Worm (Caenorhabditis elegans) whole organism, L2 larva: Measurements from ENCODE around the gene C33D9.13.
A peak's percentile ranks its signal among the peaks of the same experiment; 100 is the strongest.

Source experiments
- C34F6.9 ChIP-seq: fragments of 150-350 bp; optimal IDR thresholded peaks from 2 replicates; lab custom pipeline; 2014; ENCODE audit warnings: missing biosample characterization, missing genetic modification characterization
- F13H6.1 ChIP-seq: sonication (generic microtip); optimal IDR thresholded peaks from 2 replicates; lab custom pipeline; 2016; ENCODE audit warnings: missing genetic modification characterization, missing compliant biosample characterization
- R02D3.7 ChIP-seq: fragments of 150-350 bp; optimal IDR thresholded peaks from 2 replicates; lab custom pipeline; 2014; ENCODE audit warnings: missing biosample characterization, missing genetic modification characterization
- Y55F3AM.14 ChIP-seq: fragments of 200-800 bp; sonication (Bioruptor generic); optimal IDR thresholded peaks from 2 replicates; lab custom pipeline; 2018; ENCODE audit warnings: mild to moderate bottlenecking, missing genetic modification characterization, missing compliant biosample characterization
- alr-1 ChIP-seq: fragments of 150-350 bp; optimal IDR thresholded peaks from 2 replicates; lab custom pipeline; 2014; ENCODE audit warnings: missing biosample characterization, missing genetic modification characterization
- ama-1 ChIP-seq: fragments of 150-350 bp; optimal IDR thresholded peaks from 2 replicates; lab custom pipeline; 2018; ENCODE audit warnings: inconsistent platforms
- blmp-1 ChIP-seq: sonication (generic microtip); optimal IDR thresholded peaks from 2 replicates; lab custom pipeline; 2017; ENCODE audit warnings: missing genetic modification characterization, mild to moderate bottlenecking, missing compliant biosample characterization, antibody characterized with exemption, moderate library complexity; ENCODE audit not compliant: insufficient read depth
- ceh-16 ChIP-seq: fragments of 150-350 bp; optimal IDR thresholded peaks from 2 replicates; lab custom pipeline; 2014; ENCODE audit warnings: missing biosample characterization, missing genetic modification characterization
- ceh-82 ChIP-seq: fragments of 150-350 bp; optimal IDR thresholded peaks from 2 replicates; lab custom pipeline; 2014; ENCODE audit warnings: missing biosample characterization, missing genetic modification characterization
- crh-2 ChIP-seq: sonication (generic microtip); optimal IDR thresholded peaks from 2 replicates; lab custom pipeline; 2017; ENCODE audit warnings: missing biosample characterization, missing genetic modification characterization
- dmd-4 ChIP-seq: sonication (generic microtip); optimal IDR thresholded peaks from 2 replicates; lab custom pipeline; 2017; ENCODE audit warnings: missing biosample characterization, missing genetic modification characterization
- egl-27 ChIP-seq: sonication (generic microtip); optimal IDR thresholded peaks from 3 replicates; lab custom pipeline; 2017; ENCODE audit warnings: missing biosample characterization, missing genetic modification reagents, missing genetic modification characterization
- elt-1 ChIP-seq: fragments of 150-350 bp; optimal IDR thresholded peaks from 2 replicates; lab custom pipeline; 2014; ENCODE audit warnings: missing biosample characterization, missing genetic modification characterization
- elt-3 ChIP-seq: sonication (generic microtip); optimal IDR thresholded peaks from 2 replicates; lab custom pipeline; 2017; ENCODE audit warnings: missing biosample characterization, missing genetic modification characterization
- fos-1 ChIP-seq: fragments of 150-350 bp; optimal IDR thresholded peaks from 2 replicates; lab custom pipeline; 2014; ENCODE audit warnings: missing biosample characterization, missing genetic modification characterization
- gmeb-1 ChIP-seq: fragments of 150-350 bp; optimal IDR thresholded peaks from 2 replicates; lab custom pipeline; 2014; ENCODE audit warnings: missing biosample characterization, missing genetic modification characterization
- lin-11 ChIP-seq: fragments of 150-350 bp; sonication (generic microtip); optimal IDR thresholded peaks from 2 replicates; lab custom pipeline; 2014; ENCODE audit warnings: missing biosample characterization, missing genetic modification characterization, inconsistent platforms, mixed read lengths
- lin-13 ChIP-seq: fragments of 150-350 bp; optimal IDR thresholded peaks from 2 replicates; lab custom pipeline; 2014; ENCODE audit warnings: missing biosample characterization, missing genetic modification reagents, missing genetic modification characterization
- lin-39 ChIP-seq: fragments of 150-350 bp; optimal IDR thresholded peaks from 2 replicates; lab custom pipeline; 2014; ENCODE audit warnings: missing biosample characterization, missing genetic modification reagents, missing genetic modification characterization
- lsy-2 ChIP-seq, 2 experiments: fragments of 150-350 bp in 1 of 2; sonication (generic microtip) in 1 of 2; optimal IDR thresholded peaks; 2 replicates each; lab custom pipeline; 2014 to 2017; ENCODE audit warnings: missing biosample characterization in 2 of 2, missing genetic modification characterization in 2 of 2
- mab-5 ChIP-seq: fragments of 150-350 bp; optimal IDR thresholded peaks from 2 replicates; lab custom pipeline; 2014; ENCODE audit warnings: missing biosample characterization, missing genetic modification characterization
- mbf-1 ChIP-seq: sonication (generic microtip); optimal IDR thresholded peaks from 2 replicates; lab custom pipeline; 2017; ENCODE audit warnings: missing biosample characterization, missing genetic modification characterization
- mdl-1 ChIP-seq, 2 experiments: fragments of 150-350 bp in 1 of 2; sonication (generic microtip) in 1 of 2; optimal IDR thresholded peaks; 2 replicates each; lab custom pipeline; 2017; ENCODE audit warnings: missing biosample characterization in 2 of 2, missing genetic modification characterization in 2 of 2
- nhr-10 ChIP-seq: sonication (generic microtip); optimal IDR thresholded peaks from 2 replicates; lab custom pipeline; 2017; ENCODE audit warnings: missing biosample characterization, missing genetic modification characterization
- nhr-11 ChIP-seq: fragments of 150-350 bp; optimal IDR thresholded peaks from 2 replicates; lab custom pipeline; 2014; ENCODE audit warnings: missing biosample characterization, missing genetic modification characterization
- nhr-12 ChIP-seq: fragments of 150-350 bp; optimal IDR thresholded peaks from 2 replicates; lab custom pipeline; 2014; ENCODE audit warnings: missing biosample characterization, missing genetic modification characterization
- nhr-129 ChIP-seq: fragments of 150-350 bp; optimal IDR thresholded peaks from 2 replicates; lab custom pipeline; 2014; ENCODE audit warnings: missing biosample characterization, missing genetic modification characterization
- nhr-21 ChIP-seq: fragments of 150-350 bp; optimal IDR thresholded peaks from 2 replicates; lab custom pipeline; 2014; ENCODE audit warnings: missing biosample characterization, missing genetic modification characterization
- nhr-23 ChIP-seq: fragments of 150-350 bp; optimal IDR thresholded peaks from 2 replicates; lab custom pipeline; 2014; ENCODE audit warnings: missing biosample characterization, missing genetic modification reagents, missing genetic modification characterization
- nhr-237 ChIP-seq: fragments of 150-350 bp; optimal IDR thresholded peaks from 2 replicates; lab custom pipeline; 2014; ENCODE audit warnings: missing biosample characterization, missing genetic modification characterization
- nhr-25 ChIP-seq: fragments of 150-350 bp; sonication (generic microtip); optimal IDR thresholded peaks from 3 replicates; lab custom pipeline; 2014; ENCODE audit warnings: missing biosample characterization, missing genetic modification characterization
- nhr-6 ChIP-seq: fragments of 150-350 bp; optimal IDR thresholded peaks from 2 replicates; lab custom pipeline; 2014; ENCODE audit warnings: missing biosample characterization, missing genetic modification characterization
- nhr-77 ChIP-seq: fragments of 150-350 bp; optimal IDR thresholded peaks from 2 replicates; lab custom pipeline; 2014; ENCODE audit warnings: missing biosample characterization, missing genetic modification characterization
- peb-1 ChIP-seq: fragments of 150-350 bp; optimal IDR thresholded peaks from 2 replicates; lab custom pipeline; 2014; ENCODE audit warnings: missing biosample characterization, missing genetic modification characterization
- sem-4 ChIP-seq: fragments of 150-350 bp; optimal IDR thresholded peaks from 2 replicates; lab custom pipeline; 2014; ENCODE audit warnings: missing biosample characterization, missing genetic modification reagents, missing genetic modification characterization
- sma-3 ChIP-seq: sonication (generic microtip); optimal IDR thresholded peaks from 2 replicates; lab custom pipeline; 2016; ENCODE audit warnings: missing genetic modification reagents, missing genetic modification characterization, missing compliant biosample characterization
- sma-9 ChIP-seq, 2 experiments: fragments of 150-350 bp in 1 of 2; sonication (generic microtip) in 1 of 2; optimal IDR thresholded peaks; 2 replicates each; lab custom pipeline; 2014 to 2016; ENCODE audit warnings: missing genetic modification characterization in 2 of 2, mild to moderate bottlenecking in 1 of 2, missing biosample characterization in 1 of 2, missing compliant biosample characterization in 1 of 2, missing genetic modification reagents in 1 of 2, moderate library complexity in 1 of 2
- snpc-4 ChIP-seq: fragments of 150-350 bp; optimal IDR thresholded peaks from 2 replicates; lab custom pipeline; 2014; ENCODE audit warnings: missing biosample characterization, missing genetic modification characterization
- unc-39 ChIP-seq: fragments of 150-350 bp; optimal IDR thresholded peaks from 2 replicates; lab custom pipeline; 2014; ENCODE audit warnings: missing biosample characterization, missing genetic modification characterization
- unc-55 ChIP-seq: fragments of 150-350 bp; sonication (generic microtip); optimal IDR thresholded peaks from 3 replicates; lab custom pipeline; 2014; ENCODE audit warnings: missing biosample characterization, missing genetic modification reagents, missing genetic modification characterization
- unc-62 ChIP-seq: fragments of 150-350 bp; optimal IDR thresholded peaks from 2 replicates; lab custom pipeline; 2014; ENCODE audit warnings: missing biosample characterization, missing genetic modification reagents, missing genetic modification characterization
- zag-1 ChIP-seq: fragments of 150-350 bp; optimal IDR thresholded peaks from 2 replicates; lab custom pipeline; 2014; ENCODE audit warnings: missing biosample characterization, missing genetic modification characterization
- ztf-1 ChIP-seq: fragments of 200-800 bp; sonication (Bioruptor generic); conservative IDR thresholded peaks from 2 replicates; pipeline ENCODE4 v1.3.6; 2022; ENCODE audit warnings: missing genetic modification characterization, missing compliant biosample characterization
- ztf-11 ChIP-seq: sonication (generic microtip); optimal IDR thresholded peaks from 2 replicates; lab custom pipeline; 2017; ENCODE audit warnings: missing biosample characterization, missing genetic modification characterization
- ztf-4 ChIP-seq: fragments of 150-350 bp; optimal IDR thresholded peaks from 2 replicates; lab custom pipeline; 2014; ENCODE audit warnings: missing biosample characterization, missing genetic modification characterization

The C33D9.13 gene

ce11 chrIV:8762471-8762870 is 22.6 kb downstream of the C33D9.13 start:
- TF ChIP-seq Y55F3AM.14 (GFP tag; lab: Kevin White, UChicago) = no peak
- TF ChIP-seq egl-27 (tag; lab: Kevin White, UChicago) = no peak
- no peak for TF ChIP-seq ceh-16
- TF ChIP-seq nhr-237 (tag; lab: Kevin White, UChicago) = no peak
- TF ChIP-seq nhr-11 (tag; lab: Kevin White, UChicago) = no peak
- peak; percentile 84 for TF ChIP-seq C34F6.9 (tag; lab: Kevin White, UChicago)
- TF ChIP-seq ceh-82 = no peak
- TF ChIP-seq nhr-21 (tag; lab: Kevin White, UChicago) = no peak
- peak; percentile 76 for TF ChIP-seq nhr-6 (tag; lab: Kevin White, UChicago)
- TF ChIP-seq elt-3 (tag; lab: Kevin White, UChicago) = no peak
- no peak for TF ChIP-seq crh-2
- TF ChIP-seq lin-13 = peak; percentile 43
- TF ChIP-seq nhr-77 (tag; lab: Kevin White, UChicago) = no peak
- peak; percentile 62 for TF ChIP-seq sma-9 (GFP tag; optimal IDR thresholded peaks at IDR 0.05; lab: Kevin White, UChicago)
- TF ChIP-seq sma-9 (tag; optimal IDR thresholded peaks at IDR 0.05; lab: Kevin White, UChicago) = no peak
- TF ChIP-seq lin-11 = no peak
- no peak for TF ChIP-seq nhr-23 (tag; lab: Kevin White, UChicago)
- TF ChIP-seq sem-4 = peak; percentile 50
- peak; percentile 40 to 71 for TF ChIP-seq lsy-2 (tag; optimal IDR thresholded peaks at IDR 0.05; lab: Kevin White, UChicago)
- TF ChIP-seq ztf-11 (tag; lab: Kevin White, UChicago) = no peak
- TF ChIP-seq zag-1 (tag; lab: Kevin White, UChicago) = peak; percentile 49
- TF ChIP-seq nhr-25 = no peak
- TF ChIP-seq F13H6.1 = peak; percentile 49
- TF ChIP-seq blmp-1 = no peak
- peak; percentile 0 for TF ChIP-seq mab-5 (tag; lab: Kevin White, UChicago)
- no peak for TF ChIP-seq alr-1
- peak; percentile 93 for TF ChIP-seq unc-55 (GFP tag; lab: Kevin White, UChicago)
- TF ChIP-seq gmeb-1 = no peak
- TF ChIP-seq dmd-4 (tag; lab: Kevin White, UChicago) = no peak
- no peak for TF ChIP-seq mbf-1 (tag; lab: Kevin White, UChicago)
- TF ChIP-seq nhr-129 (tag; lab: Kevin White, UChicago) = peak; percentile 66
- TF ChIP-seq elt-1 = no peak
- no peak for TF ChIP-seq fos-1
- TF ChIP-seq lin-39 (tag; lab: Kevin White, UChicago) = no peak
- TF ChIP-seq mdl-1 (tag; optimal IDR thresholded peaks at IDR 0.05; lab: Kevin White, UChicago) = no peak
- TF ChIP-seq R02D3.7 = no peak
- no peak for TF ChIP-seq unc-39 (tag; lab: Kevin White, UChicago)
- TF ChIP-seq ztf-1 (GFP tag; lab: Robert Waterston, UW) = no peak

ce11 chrIV:8761896-8762295 is 23.2 kb downstream of the C33D9.13 start, which contains the start of the genes F20C5.11 and klp-11:
Gene F20C5.11, minus strand, starts transcription at chrIV:8761996.
Gene klp-11, minus strand, starts transcription at chrIV:8762066.
- TF ChIP-seq blmp-1 (no peak), nhr-6 (tag; lab: Kevin White, UChicago) (no peak), sma-9 (GFP tag; optimal IDR thresholded peaks at IDR 0.05; lab: Kevin White, UChicago) (no peak), sma-9 (tag; optimal IDR thresholded peaks at IDR 0.05; lab: Kevin White, UChicago) (no peak), lin-13 (no peak)

ce11 chrIV:8758620-8759019 is 26.5 kb downstream of the C33D9.13 start:
- TF ChIP-seq mdl-1 (tag; optimal IDR thresholded peaks at IDR 0.05; lab: Kevin White, UChicago) = no peak
- peak; percentile 85 for TF ChIP-seq unc-55 (GFP tag; lab: Kevin White, UChicago)
- TF ChIP-seq mab-5 (tag; lab: Kevin White, UChicago) = no peak
- no peak for TF ChIP-seq sma-9 (GFP tag; optimal IDR thresholded peaks at IDR 0.05; lab: Kevin White, UChicago)
- no peak for TF ChIP-seq sma-9 (tag; optimal IDR thresholded peaks at IDR 0.05; lab: Kevin White, UChicago)
- TF ChIP-seq zag-1 (tag; lab: Kevin White, UChicago) = peak; percentile 50
- TF ChIP-seq elt-1 = no peak
- no peak for TF ChIP-seq nhr-237 (tag; lab: Kevin White, UChicago)
- TF ChIP-seq C34F6.9 (tag; lab: Kevin White, UChicago) = peak; percentile 54
- no peak for TF ChIP-seq dmd-4 (tag; lab: Kevin White, UChicago)
- TF ChIP-seq nhr-12 = no peak
- TF ChIP-seq ceh-16 = no peak
- TF ChIP-seq peb-1 (tag; lab: Kevin White, UChicago) = no peak
- TF ChIP-seq ztf-4 = no peak
- no peak for TF ChIP-seq R02D3.7
- TF ChIP-seq ztf-1 (GFP tag; lab: Robert Waterston, UW) = no peak
- no peak for TF ChIP-seq nhr-10 (tag; lab: Kevin White, UChicago)
- no peak for TF ChIP-seq lin-11
- no peak for TF ChIP-seq ama-1 (lab: Kevin White, UChicago)
- no peak for TF ChIP-seq nhr-23 (tag; lab: Kevin White, UChicago)
- TF ChIP-seq Y55F3AM.14 (GFP tag; lab: Kevin White, UChicago) = no peak
- TF ChIP-seq nhr-25 = no peak
- peak; percentile 37 for TF ChIP-seq nhr-129 (tag; lab: Kevin White, UChicago)
- TF ChIP-seq nhr-21 (tag; lab: Kevin White, UChicago) = no peak
- TF ChIP-seq fos-1 = peak; percentile 26
- TF ChIP-seq sem-4 = no peak
- TF ChIP-seq snpc-4 = no peak
- no peak for TF ChIP-seq elt-3 (tag; lab: Kevin White, UChicago)
- TF ChIP-seq F13H6.1 = no peak
- peak in 1 of 2 experiments; percentile 64 for TF ChIP-seq lsy-2 (tag; optimal IDR thresholded peaks at IDR 0.05; lab: Kevin White, UChicago)
- no peak for TF ChIP-seq mbf-1 (tag; lab: Kevin White, UChicago)
- TF ChIP-seq nhr-6 (tag; lab: Kevin White, UChicago) = no peak
- peak; percentile 34 for TF ChIP-seq lin-13
- peak; percentile 50 for TF ChIP-seq crh-2
- TF ChIP-seq gmeb-1 = no peak
- no peak for TF ChIP-seq sma-3 (GFP tag; lab: Kevin White, UChicago)
- no peak for TF ChIP-seq unc-39 (tag; lab: Kevin White, UChicago)
- TF ChIP-seq blmp-1 = no peak
- no peak for TF ChIP-seq unc-62 (GFP tag; lab: Kevin White, UChicago)
- TF ChIP-seq nhr-11 (tag; lab: Kevin White, UChicago) = no peak
